Worm (Caenorhabditis elegans): ENCODE data around the gene hsp-4.

hsp-4 gene

ce11 chrII:7368761-7369160 lies 16.3 kb upstream of the hsp-4 start, which contains the start of gene F43E2.6:
Gene F43E2.6, minus strand, starts transcription at chrII:7368861.
- TF ChIP-seq pqm-1 (tag; optimal IDR thresholded peaks at IDR 0.05), result no peak
- no peak for TF ChIP-seq hmg-11 (tag; optimal IDR thresholded peaks at IDR 0.05)
- TF ChIP-seq ama-1 (optimal IDR thresholded peaks at IDR 0.05), result no peak
- TF ChIP-seq ztf-11 (tag; optimal IDR thresholded peaks at IDR 0.05), result no peak
- TF ChIP-seq zag-1 (tag; optimal IDR thresholded peaks at IDR 0.05), result no peak
- no peak for TF ChIP-seq nhr-43 (tag; optimal IDR thresholded peaks at IDR 0.05; ENCODE audit: poor library complexity, severe bottlenecking)
- TF ChIP-seq unc-62 (GFP tag; optimal IDR thresholded peaks at IDR 0.05), result no peak
- no peak for TF ChIP-seq tbx-2 (tag; optimal IDR thresholded peaks at IDR 0.05)
- TF ChIP-seq nhr-25 (tag; optimal IDR thresholded peaks at IDR 0.05), result no peak
- no peak for TF ChIP-seq jun-1 (tag; optimal IDR thresholded peaks at IDR 0.05)

ce11 chrII:7363990-7364455 lies 11.6 kb upstream of the hsp-4 start, which contains the start of gene msra-1:
Gene msra-1, minus strand, starts transcription at chrII:7364040.
- TF ChIP-seq egl-5 (tag; optimal IDR thresholded peaks at IDR 0.05) (no peak), tbx-2 (tag; optimal IDR thresholded peaks at IDR 0.05) (no peak), nfya-1 (tag; optimal IDR thresholded peaks at IDR 0.05; ENCODE audit: insufficient read depth) (peak; percentile 70), nhr-12 (tag; optimal IDR thresholded peaks at IDR 0.05) (no peak), hmg-11 (tag; optimal IDR thresholded peaks at IDR 0.05) (peak; percentile 21), ceh-28 (tag; optimal IDR thresholded peaks at IDR 0.05) (peak; percentile 57), skn-1 (tag; optimal IDR thresholded peaks at IDR 0.05) (peak; percentile 99), pqm-1 (tag; optimal IDR thresholded peaks at IDR 0.05) (peak; percentile 72), snpc-4 (tag; optimal IDR thresholded peaks at IDR 0.05) (peak; percentile 30), pha-4 (tag; optimal IDR thresholded peaks at IDR 0.05) (peak; percentile 32), elt-2 (tag; optimal IDR thresholded peaks at IDR 0.05) (peak; percentile 74)

- no peak for TF ChIP-seq zag-1 (tag; optimal IDR thresholded peaks at IDR 0.05)
- no peak for TF ChIP-seq ztf-4 (tag; optimal IDR thresholded peaks at IDR 0.05)
- no peak for TF ChIP-seq jun-1 (tag; optimal IDR thresholded peaks at IDR 0.05)
- no peak for TF ChIP-seq lsy-12 (tag; optimal IDR thresholded peaks at IDR 0.05)
- no peak for TF ChIP-seq hmg-11 (tag; optimal IDR thresholded peaks at IDR 0.05)
- TF ChIP-seq lin-15B (tag; optimal IDR thresholded peaks at IDR 0.05), result no peak
These were observed 6.1 kb upstream of the hsp-4 start, which contains the start of gene insc-1 for ce11 chrII:7358489-7358943. Gene insc-1, plus strand, starts transcription at chrII:7358893.

ce11 chrII:7357176-7357575 lies 4.7 kb upstream of the hsp-4 start:
- TF ChIP-seq nhr-11 (tag; optimal IDR thresholded peaks at IDR 0.05), result no peak
- no peak for TF ChIP-seq ceh-16 (tag; optimal IDR thresholded peaks at IDR 0.05)
- no peak for TF ChIP-seq ceh-9 (tag; optimal IDR thresholded peaks at IDR 0.05)

- TF ChIP-seq nfya-1 (tag; optimal IDR thresholded peaks at IDR 0.05; ENCODE audit: insufficient read depth) (peak; percentile 38), skn-1 (tag; optimal IDR thresholded peaks at IDR 0.05) (no peak), hmg-11 (tag; optimal IDR thresholded peaks at IDR 0.05) (peak; percentile 6), R02D3.7 (tag; optimal IDR thresholded peaks at IDR 0.05) (peak; percentile 85), pha-4 (tag; optimal IDR thresholded peaks at IDR 0.05) (peak; percentile 48), nhr-28 (tag; optimal IDR thresholded peaks at IDR 0.05) (no peak), lin-15B (tag; optimal IDR thresholded peaks at IDR 0.05) (peak; percentile 30), nhr-23 (tag; optimal IDR thresholded peaks at IDR 0.05) (peak; percentile 20)
These were observed 4.3 kb upstream of the hsp-4 start for ce11 chrII:7356773-7357172.

- TF ChIP-seq elt-2 (tag; optimal IDR thresholded peaks at IDR 0.05) (peak; percentile 11), nfya-1 (tag; optimal IDR thresholded peaks at IDR 0.05; ENCODE audit: insufficient read depth) (no peak)
These were observed 3.9 kb upstream of the hsp-4 start, which contains the start of gene haf-2 for ce11 chrII:7356326-7356725. Gene haf-2, minus strand, starts transcription at chrII:7356426.

- no peak for TF ChIP-seq skn-1 (tag; optimal IDR thresholded peaks at IDR 0.05)
These were observed 582 bp upstream of the hsp-4 start for ce11 chrII:7353027-7353426.

ce11 chrII:7348063-7348462 lies 4.4 kb downstream of the hsp-4 start:
- TF ChIP-seq tbx-2 (tag; optimal IDR thresholded peaks at IDR 0.05) (no peak), ceh-28 (tag; optimal IDR thresholded peaks at IDR 0.05) (no peak), unc-62 (GFP tag; optimal IDR thresholded peaks at IDR 0.05) (no peak), R02D3.7 (tag; optimal IDR thresholded peaks at IDR 0.05) (no peak), ceh-16 (tag; optimal IDR thresholded peaks at IDR 0.05) (no peak), ztf-4 (tag; optimal IDR thresholded peaks at IDR 0.05) (no peak), nhr-43 (tag; optimal IDR thresholded peaks at IDR 0.05; ENCODE audit: poor library complexity, severe bottlenecking) (no peak), nhr-12 (tag; optimal IDR thresholded peaks at IDR 0.05) (no peak), pha-4 (tag; optimal IDR thresholded peaks at IDR 0.05) (no peak), elt-2 (tag; optimal IDR thresholded peaks at IDR 0.05) (no peak), eor-1 (tag; optimal IDR thresholded peaks at IDR 0.05) (no peak), unc-39 (tag; optimal IDR thresholded peaks at IDR 0.05) (no peak), fos-1 (tag; optimal IDR thresholded peaks at IDR 0.05) (no peak), ztf-11 (tag; optimal IDR thresholded peaks at IDR 0.05) (no peak), ZK546.5 (tag; optimal IDR thresholded peaks at IDR 0.05) (no peak), elt-3 (tag; optimal IDR thresholded peaks at IDR 0.05) (no peak), ceh-9 (tag; optimal IDR thresholded peaks at IDR 0.05) (no peak), sea-2 (GFP tag; optimal IDR thresholded peaks at IDR 0.05) (no peak), egl-27 (tag; optimal IDR thresholded peaks at IDR 0.05) (no peak), ceh-82 (tag; optimal IDR thresholded peaks at IDR 0.05) (no peak)
